Fruit fly (Drosophila melanogaster) whole organism, embryonic: ENCODE data around the gene CG32137.

Experiments used
- ATbp ChIP-seq: fragments of 200-800 bp; sonication (Bioruptor generic); optimal IDR thresholded peaks from 2 replicates; lab custom pipeline; 2017; ENCODE audit warnings: missing biosample characterization, mild to moderate bottlenecking, missing genetic modification characterization, missing genetic modification reagents
- Atf-2 ChIP-seq: fragments of 200-800 bp; sonication (Bioruptor generic); optimal IDR thresholded peaks from 2 replicates; lab custom pipeline; 2016; ENCODE audit warnings: missing biosample characterization, missing genetic modification characterization
- Blimp-1 ChIP-seq: fragments of 200-800 bp; sonication (Bioruptor generic); optimal IDR thresholded peaks from 3 replicates; lab custom pipeline; 2018; ENCODE audit warnings: missing biosample characterization, missing genetic modification characterization, mild to moderate bottlenecking, moderate library complexity, missing genetic modification reagents
- BtbVII ChIP-seq: fragments of 200-800 bp; sonication (Bioruptor generic); optimal IDR thresholded peaks from 3 replicates; lab custom pipeline; 2017; ENCODE audit warnings: missing biosample characterization, mild to moderate bottlenecking, missing genetic modification characterization
- CG11085 ChIP-seq: fragments of 200-800 bp; sonication (Bioruptor generic); IDR thresholded peaks from 2 replicates; pipeline ENCODE4 v1.3.6; 2022; ENCODE audit warnings: missing biosample characterization, missing genetic modification characterization
- CG11247 ChIP-seq: fragments of 200-800 bp; sonication (Bioruptor generic); IDR thresholded peaks from 2 replicates; pipeline ENCODE4 v1.3.6; 2022; ENCODE audit warnings: missing biosample characterization, missing genetic modification characterization
- CG11723 ChIP-seq: fragments of 200-800 bp; sonication (Bioruptor generic); optimal IDR thresholded peaks from 2 replicates; lab custom pipeline; 2017; ENCODE audit warnings: missing biosample characterization, mild to moderate bottlenecking, missing genetic modification characterization
- CG13775 ChIP-seq: fragments of 200-800 bp; sonication (Bioruptor generic); optimal IDR thresholded peaks from 3 replicates; lab custom pipeline; 2017; ENCODE audit warnings: missing biosample characterization, mild to moderate bottlenecking, missing genetic modification characterization
- CG14860 ChIP-seq: fragments of 200-800 bp; sonication (Bioruptor generic); IDR thresholded peaks from 3 replicates; pipeline ENCODE4 v1.3.6; 2022; ENCODE audit warnings: missing biosample characterization, missing genetic modification characterization; ENCODE audit not compliant: partially characterized antibody
- CG16779 ChIP-seq: fragments of 200-800 bp; sonication (Bioruptor generic); IDR thresholded peaks from 2 replicates; pipeline ENCODE4 v1.3.6; 2022; ENCODE audit warnings: missing biosample characterization, missing genetic modification characterization
- CG16863 ChIP-seq: fragments of 200-800 bp; sonication (Bioruptor generic); optimal IDR thresholded peaks from 3 replicates; lab custom pipeline; 2016; ENCODE audit warnings: missing biosample characterization, missing genetic modification characterization
- CG17568 ChIP-seq: fragments of 200-800 bp; sonication (Bioruptor generic); optimal IDR thresholded peaks from 2 replicates; lab custom pipeline; 2018; ENCODE audit warnings: missing biosample characterization, mild to moderate bottlenecking, missing genetic modification characterization, moderate library complexity
- CG17802 ChIP-seq: fragments of 200-800 bp; sonication (Bioruptor generic); optimal IDR thresholded peaks from 2 replicates; lab custom pipeline; 2018; ENCODE audit warnings: missing biosample characterization, mild to moderate bottlenecking, missing genetic modification characterization, moderate library complexity
- CG17912 ChIP-seq: fragments of 200-800 bp; sonication (Bioruptor generic); optimal IDR thresholded peaks from 2 replicates; lab custom pipeline; 2018; ENCODE audit warnings: missing biosample characterization, mild to moderate bottlenecking, missing genetic modification characterization
- CG30403 ChIP-seq: fragments of 200-800 bp; sonication (Bioruptor generic); optimal IDR thresholded peaks from 3 replicates; lab custom pipeline; 2016; ENCODE audit warnings: missing biosample characterization, missing genetic modification characterization
- CG3065 ChIP-seq: fragments of 200-800 bp; sonication (Bioruptor generic); optimal IDR thresholded peaks from 2 replicates; lab custom pipeline; 2016; ENCODE audit warnings: missing biosample characterization, missing genetic modification characterization
- CG33557 ChIP-seq: fragments of 200-800 bp; sonication (Bioruptor generic); optimal IDR thresholded peaks from 2 replicates; lab custom pipeline; 2019; ENCODE audit warnings: missing biosample characterization, mild to moderate bottlenecking, missing genetic modification characterization, moderate library complexity
- CG3407 ChIP-seq: fragments of 200-800 bp; sonication (Bioruptor generic); optimal IDR thresholded peaks from 2 replicates; lab custom pipeline; 2018; ENCODE audit warnings: missing biosample characterization, mild to moderate bottlenecking, missing genetic modification characterization
- CG34422 ChIP-seq: fragments of 200-800 bp; sonication (Bioruptor generic); IDR thresholded peaks from 3 replicates; pipeline ENCODE4 v1.3.6; 2022; ENCODE audit warnings: missing biosample characterization, missing genetic modification characterization
- CG4730 ChIP-seq: fragments of 200-800 bp; sonication (Bioruptor generic); IDR thresholded peaks from 2 replicates; pipeline ENCODE4 v1.3.6; 2022; ENCODE audit warnings: missing biosample characterization, missing genetic modification characterization
- CG8359 ChIP-seq: fragments of 200-800 bp; sonication (Bioruptor generic); optimal IDR thresholded peaks from 2 replicates; lab custom pipeline; 2017; ENCODE audit warnings: missing biosample characterization, mild to moderate bottlenecking, missing genetic modification characterization, borderline replicate concordance
- CTCF ChIP-seq: fragments of 200-800 bp; sonication (Bioruptor generic); optimal IDR thresholded peaks from 2 replicates; lab custom pipeline; 2017; ENCODE audit warnings: missing biosample characterization, mild to moderate bottlenecking, missing genetic modification characterization, moderate library complexity
- CoRest ChIP-seq: fragments of 200-800 bp; sonication (Bioruptor generic); optimal IDR thresholded peaks from 3 replicates; lab custom pipeline; 2018; ENCODE audit warnings: missing biosample characterization, mild to moderate bottlenecking, missing genetic modification characterization, moderate library complexity
- Doc2 ChIP-seq: fragments of 200-800 bp; sonication (Bioruptor generic); IDR thresholded peaks from 2 replicates; pipeline ENCODE4 v1.3.6; 2022; ENCODE audit warnings: missing biosample characterization, missing genetic modification characterization
- Ets65A ChIP-seq: fragments of 200-800 bp; sonication (Bioruptor generic); peaks from one replicate; lab custom pipeline; 2016; ENCODE audit warnings: missing biosample characterization, missing genetic modification characterization
- HHEX ChIP-seq: fragments of 200-800 bp; sonication (Bioruptor generic); optimal IDR thresholded peaks from 3 replicates; lab custom pipeline; 2017; ENCODE audit warnings: missing biosample characterization, mild to moderate bottlenecking, missing genetic modification characterization, missing genetic modification reagents
- Lhr ChIP-seq: fragments of 200-800 bp; sonication (Bioruptor generic); optimal IDR thresholded peaks from 3 replicates; lab custom pipeline; 2017; ENCODE audit warnings: mild to moderate bottlenecking, missing biosample characterization, missing genetic modification reagents, missing genetic modification characterization
- MBD-R2 ChIP-seq: fragments of 200-800 bp; sonication (Bioruptor generic); IDR thresholded peaks from 2 replicates; pipeline ENCODE4 v1.3.6; 2022; ENCODE audit warnings: missing biosample characterization, missing genetic modification characterization
- Meics ChIP-seq: fragments of 200-800 bp; sonication (Bioruptor generic); optimal IDR thresholded peaks from 2 replicates; lab custom pipeline; 2017; ENCODE audit warnings: missing biosample characterization, mild to moderate bottlenecking, missing genetic modification characterization
- NC2β ChIP-seq: fragments of 200-800 bp; sonication (Bioruptor generic); optimal IDR thresholded peaks from 2 replicates; lab custom pipeline; 2016; ENCODE audit warnings: missing biosample characterization, missing genetic modification characterization
- bab2 ChIP-seq: fragments of 200-800 bp; sonication (Bioruptor generic); optimal IDR thresholded peaks from 2 replicates; lab custom pipeline; 2016; ENCODE audit warnings: missing biosample characterization, missing genetic modification characterization
- bsh ChIP-seq, 2 experiments: fragments of 200-800 bp; sonication (Bioruptor generic); optimal IDR thresholded peaks; 2 replicates each; lab custom pipeline; 2017 to 2018; ENCODE audit warnings: mild to moderate bottlenecking in 2 of 2, missing biosample characterization in 2 of 2, missing genetic modification characterization in 2 of 2, moderate library complexity in 1 of 2
- chm ChIP-seq: fragments of 200-800 bp; sonication (Bioruptor generic); IDR thresholded peaks from 2 replicates; pipeline ENCODE4 v1.3.6; 2022; ENCODE audit warnings: missing biosample characterization, missing genetic modification characterization
- da ChIP-seq: fragments of 200-800 bp; sonication (Bioruptor generic); optimal IDR thresholded peaks from 2 replicates; lab custom pipeline; 2016; ENCODE audit warnings: missing biosample characterization, missing genetic modification characterization
- dmrt99B ChIP-seq: fragments of 200-800 bp; sonication (Bioruptor generic); optimal IDR thresholded peaks from 2 replicates; lab custom pipeline; 2018; ENCODE audit warnings: missing biosample characterization, mild to moderate bottlenecking, missing genetic modification characterization, moderate library complexity
- ems ChIP-seq: fragments of 200-800 bp; sonication (Bioruptor generic); optimal IDR thresholded peaks from 3 replicates; lab custom pipeline; 2016; ENCODE audit warnings: missing biosample characterization, missing genetic modification characterization
- eyg ChIP-seq: fragments of 200-800 bp; sonication (Bioruptor generic); optimal IDR thresholded peaks from 3 replicates; lab custom pipeline; 2016; ENCODE audit warnings: missing biosample characterization, missing genetic modification characterization
- fu2 ChIP-seq: fragments of 200-800 bp; sonication (Bioruptor generic); optimal IDR thresholded peaks from 2 replicates; lab custom pipeline; 2016; ENCODE audit warnings: missing biosample characterization, missing genetic modification characterization
- gsb ChIP-seq: fragments of 200-800 bp; sonication (Bioruptor generic); IDR thresholded peaks from 2 replicates; pipeline ENCODE4 v1.3.6; 2022; ENCODE audit warnings: missing biosample characterization, missing genetic modification characterization
- lov ChIP-seq, 2 experiments: fragments of 200-800 bp in 1 of 2; fragments of >200 bp in 1 of 2; sonication (Bioruptor generic) in 1 of 2; IDR thresholded peaks in 1 of 2; optimal IDR thresholded peaks in 1 of 2; 2 replicates in 1 of 2; 3 replicates in 1 of 2; pipeline versions ENCODE4 v1.3.6 to Lab custom; 2017 to 2022; ENCODE audit warnings: missing biosample characterization in 1 of 2, missing genetic modification characterization in 1 of 2
- mld ChIP-seq: fragments of 200-800 bp; sonication (Bioruptor generic); IDR thresholded peaks from 3 replicates; pipeline ENCODE4 v1.3.6; 2022; ENCODE audit warnings: missing biosample characterization, missing genetic modification characterization; ENCODE audit not compliant: partially characterized antibody
- pb ChIP-seq: fragments of 200-800 bp; sonication (Bioruptor generic); optimal IDR thresholded peaks from 3 replicates; lab custom pipeline; 2016; ENCODE audit warnings: missing biosample characterization, missing genetic modification characterization
- peb ChIP-seq: fragments of 200-800 bp; sonication (Bioruptor generic); IDR thresholded peaks from 2 replicates; pipeline ENCODE4 v1.3.6; 2022; ENCODE audit warnings: missing biosample characterization, missing genetic modification characterization
- pfk ChIP-seq: fragments of 200-800 bp; sonication (Bioruptor generic); optimal IDR thresholded peaks from 2 replicates; lab custom pipeline; 2018; ENCODE audit warnings: missing biosample characterization, mild to moderate bottlenecking, missing genetic modification characterization, moderate library complexity
- pnt ChIP-seq: fragments of 200-800 bp; sonication (Bioruptor generic); optimal IDR thresholded peaks from 3 replicates; lab custom pipeline; 2016; ENCODE audit warnings: missing biosample characterization, missing genetic modification characterization
- ranshi ChIP-seq: fragments of 200-800 bp; sonication (Bioruptor generic); IDR thresholded peaks from 2 replicates; pipeline ENCODE4 v1.3.6; 2022; ENCODE audit warnings: missing biosample characterization, missing genetic modification characterization
- row ChIP-seq: fragments of 200-800 bp; sonication (Bioruptor generic); IDR thresholded peaks from 3 replicates; pipeline ENCODE4 v1.3.6; 2022; ENCODE audit warnings: missing biosample characterization, missing genetic modification characterization
- sens-2 ChIP-seq: fragments of 200-800 bp; sonication (Bioruptor generic); IDR thresholded peaks from 2 replicates; pipeline ENCODE4 v1.3.6; 2022; ENCODE audit warnings: missing biosample characterization, missing genetic modification characterization
- sisA ChIP-seq: fragments of 200-800 bp; sonication (Bioruptor generic); IDR thresholded peaks from 2 replicates; pipeline ENCODE4 v1.3.6; 2022; ENCODE audit warnings: missing biosample characterization, missing genetic modification characterization
- stc ChIP-seq: fragments of 200-800 bp; sonication (Bioruptor generic); IDR thresholded peaks from 2 replicates; pipeline ENCODE4 v1.3.6; 2022; ENCODE audit warnings: missing biosample characterization, missing genetic modification characterization
- usp ChIP-seq: fragments of >200 bp; optimal IDR thresholded peaks from 2 replicates; lab custom pipeline; 2017; ENCODE audit warnings: missing biosample characterization, missing genetic modification characterization

The CG32137 gene

DNA sequence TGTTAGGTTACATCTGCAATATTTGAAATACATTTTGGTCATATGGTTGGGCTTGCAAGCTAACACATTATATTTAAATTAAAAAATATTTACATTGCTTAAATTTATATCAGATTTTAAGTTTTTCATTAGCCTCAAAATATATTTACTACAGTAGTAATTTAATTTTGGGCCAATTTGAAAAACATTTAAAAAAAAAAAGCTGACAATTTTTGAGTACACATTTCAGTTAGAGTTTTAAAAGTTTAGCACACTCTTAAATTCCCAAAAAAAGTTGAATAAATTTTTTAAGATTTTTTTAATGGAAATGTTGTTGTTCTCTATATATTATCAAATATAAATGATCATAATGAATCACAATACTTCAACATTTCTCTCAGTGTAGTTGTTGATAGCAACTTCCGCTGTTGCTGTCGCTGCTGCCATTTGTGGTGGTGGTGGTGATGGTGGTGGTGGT lies 18.2 kb downstream of the CG32137 start (continued):
- TF ChIP-seq usp (GFP tag; lab: Kevin White, UChicago): no peak
- peak; percentile 82 for TF ChIP-seq Blimp-1 (GFP tag; lab: Kevin White, UChicago)
- peak; percentile 6 for TF ChIP-seq pnt
- TF ChIP-seq dmrt99B (tag; lab: Kevin White, UChicago): peak; percentile 84
- 0 out of 2 replicates have a peak, but pooled peaks have one; percentile 25 for TF ChIP-seq CG4730 (GFP tag; lab: Robert Waterston, UW)
- TF ChIP-seq CG3065 (GFP tag; lab: Kevin White, UChicago): peak; percentile 53
- no peak for TF ChIP-seq eyg (GFP tag; lab: Kevin White, UChicago)
- TF ChIP-seq chm (GFP tag; lab: Robert Waterston, UW): no peak
- TF ChIP-seq CG34422 (GFP tag; lab: Robert Waterston, UW): no peak
- TF ChIP-seq sens-2 (GFP tag; lab: Robert Waterston, UW): no peak
- TF ChIP-seq Lhr: peak; percentile 1
- no peak for TF ChIP-seq MBD-R2
- no peak for TF ChIP-seq peb (GFP tag; lab: Robert Waterston, UW)
- peak; percentile 51 for TF ChIP-seq BtbVII (GFP tag; lab: Kevin White, UChicago)
- TF ChIP-seq ems (GFP tag; lab: Kevin White, UChicago): no peak
- TF ChIP-seq ranshi (GFP tag; lab: Robert Waterston, UW): peak; percentile 41; the same call in 1 of the 2 replicates
- TF ChIP-seq Meics: peak; percentile 91
- no peak for TF ChIP-seq CG17802 (tag; lab: Kevin White, UChicago)
- TF ChIP-seq bsh (GFP tag; optimal IDR thresholded peaks at IDR 0.05; lab: Kevin White, UChicago): peak in 1 of 2 experiments; percentile 76
- peak; percentile 51 for TF ChIP-seq Atf-2 (GFP tag; lab: Kevin White, UChicago)
- TF ChIP-seq Ets65A (GFP tag; lab: Kevin White, UChicago): peak; percentile 44
- TF ChIP-seq CG11085: no peak
- peak; percentile 86 for TF ChIP-seq CoRest (tag; lab: Kevin White, UChicago)
- TF ChIP-seq Doc2 (GFP tag; lab: Robert Waterston, UW): no peak
- TF ChIP-seq gsb (GFP tag; lab: Robert Waterston, UW): no peak
- no peak for TF ChIP-seq CG17912 (GFP tag; lab: Kevin White, UChicago)
- peak; percentile 39 for TF ChIP-seq CG8359 (GFP tag; lab: Kevin White, UChicago)
- peak; percentile 65 for TF ChIP-seq CG3407 (GFP tag; lab: Kevin White, UChicago)
- peak; percentile 66 for TF ChIP-seq CG13775 (GFP tag; lab: Kevin White, UChicago)
- no peak for TF ChIP-seq mld (GFP tag; lab: Robert Waterston, UW)
- no peak for TF ChIP-seq stc (GFP tag; lab: Robert Waterston, UW)
- peak; percentile 46 for TF ChIP-seq bab2 (GFP tag; lab: Kevin White, UChicago)
- TF ChIP-seq CG14860 (GFP tag; lab: Robert Waterston, UW): no peak
- peak; percentile 10 for TF ChIP-seq NC2β (GFP tag; lab: Kevin White, UChicago)
- peak; percentile 29; the same call in 1 of the 2 replicates for TF ChIP-seq sisA (GFP tag; lab: Robert Waterston, UW)
- TF ChIP-seq fu2 (GFP tag; lab: Kevin White, UChicago): no peak
- peak; percentile 83 for TF ChIP-seq CG30403 (GFP tag; lab: Kevin White, UChicago)
- no peak for TF ChIP-seq pfk (GFP tag; lab: Kevin White, UChicago)
- TF ChIP-seq CG33557: peak; percentile 59
- TF ChIP-seq da (GFP tag; lab: Kevin White, UChicago): no peak
- no peak for TF ChIP-seq CG17568 (GFP tag; lab: Kevin White, UChicago)
- TF ChIP-seq row (GFP tag; lab: Robert Waterston, UW): peak; percentile 59
- TF ChIP-seq CG16779 (GFP tag; lab: Robert Waterston, UW): no peak
- TF ChIP-seq CTCF: peak; percentile 0
- TF ChIP-seq CG11247: no peak
- TF ChIP-seq HHEX (GFP tag; lab: Kevin White, UChicago): peak; percentile 57
- peak; percentile 63 for TF ChIP-seq ATbp (GFP tag; lab: Kevin White, UChicago)
- no peak for TF ChIP-seq lov (optimal IDR thresholded peaks at IDR 0.05; lab: Kevin White, UChicago)
- no peak for TF ChIP-seq lov (GFP tag; IDR thresholded peaks at IDR 0.05; lab: Robert Waterston, UW)
- peak; percentile 4 for TF ChIP-seq CG16863 (GFP tag; lab: Kevin White, UChicago)
- peak; percentile 55 for TF ChIP-seq CG11723
- TF ChIP-seq pb (GFP tag; lab: Kevin White, UChicago): no peak
